Fruit fly (Drosophila melanogaster): ENCODE results near the gene spn-E.

dm6 chr3R:15832525-15832924, 4.7 kb upstream of the spn-E start, which contains the start of gene rec:
- TF ChIP-seq bab1 (GFP tag; optimal IDR thresholded peaks at IDR 0.05) = no peak
- TF ChIP-seq cnc (optimal IDR thresholded peaks at IDR 0.05) = no peak
- no peak for TF ChIP-seq kay (GFP tag; ENCODE audit: borderline replicate concordance)
- TF ChIP-seq tj (GFP tag; optimal IDR thresholded peaks at IDR 0.05) = no peak
- no peak for TF ChIP-seq Clk (GFP tag; optimal IDR thresholded peaks at IDR 0.05)
- no peak for TF ChIP-seq CG12768 (GFP tag; optimal IDR thresholded peaks at IDR 0.05)
- no peak for TF ChIP-seq Hr96 (GFP tag; optimal IDR thresholded peaks at IDR 0.05)
- TF ChIP-seq cic (GFP tag; optimal IDR thresholded peaks at IDR 0.05) = no peak
- TF ChIP-seq Crg-1 (GFP tag; optimal IDR thresholded peaks at IDR 0.05) = no peak
- no peak for TF ChIP-seq CG14711 (tag; optimal IDR thresholded peaks at IDR 0.05)
